Worm (Caenorhabditis elegans) whole organism, young adult: ENCODE results near the gene nhr-202.

Experiments used
- F52B5.7 ChIP-seq: sonication (generic microtip); optimal IDR thresholded peaks from 2 replicates; lab custom pipeline; 2016; ENCODE audit warnings: mild to moderate bottlenecking, missing genetic modification characterization, missing compliant biosample characterization
- Y79H2A.3 ChIP-seq: fragments of 200-800 bp; sonication (Bioruptor generic); conservative IDR thresholded peaks from 2 replicates; pipeline ENCODE4 v1.3.6; 2022; ENCODE audit warnings: missing genetic modification reagents, missing genetic modification characterization, missing compliant biosample characterization
- ceh-91 ChIP-seq: fragments of 200-800 bp; sonication (Bioruptor generic); IDR thresholded peaks from 2 replicates; pipeline ENCODE4 v1.3.6; 2022; ENCODE audit warnings: missing genetic modification reagents, missing genetic modification characterization, missing compliant biosample characterization
- chd-7 ChIP-seq: sonication (generic microtip); optimal IDR thresholded peaks from 2 replicates; lab custom pipeline; 2016; ENCODE audit warnings: mild to moderate bottlenecking, missing genetic modification characterization, moderate library complexity, missing compliant biosample characterization
- egl-44 ChIP-seq: fragments of 200-800 bp; sonication (Bioruptor generic); IDR thresholded peaks from 2 replicates; pipeline ENCODE4 v1.3.6; 2022; ENCODE audit warnings: missing genetic modification reagents, missing genetic modification characterization, missing compliant biosample characterization
- hmg-20 ChIP-seq: fragments of 200-800 bp; sonication (Bioruptor generic); IDR thresholded peaks from 2 replicates; pipeline ENCODE4 v1.3.6; 2022; ENCODE audit warnings: missing genetic modification reagents, missing genetic modification characterization, missing compliant biosample characterization
- hsf-1 ChIP-seq: fragments of 200-800 bp; sonication (Bioruptor generic); IDR thresholded peaks from 2 replicates; pipeline ENCODE4 v1.3.6; 2022; ENCODE audit warnings: missing genetic modification reagents, missing genetic modification characterization, missing compliant biosample characterization
- repo-1 ChIP-seq: sonication (generic microtip); optimal IDR thresholded peaks from 2 replicates; lab custom pipeline; 2017; ENCODE audit warnings: mild to moderate bottlenecking, missing genetic modification characterization, missing compliant biosample characterization
- snpc-4 ChIP-seq, 5 experiments: fragments of 150-350 bp in 1 of 5; sonication (generic microtip) in 4 of 5; optimal IDR thresholded peaks; 2 replicates each; lab custom pipeline; 2014 to 2018; ENCODE audit warnings: missing genetic modification characterization in 5 of 5, missing biosample characterization in 3 of 5, antibody characterized with exemption in 2 of 5, mild to moderate bottlenecking in 2 of 5, missing compliant biosample characterization in 2 of 5, missing genotype in 2 of 5, moderate library complexity in 2 of 5, missing genetic modification reagents in 1 of 5
- tbx-9 ChIP-seq: sonication (generic microtip); optimal IDR thresholded peaks from 2 replicates; lab custom pipeline; 2016; ENCODE audit warnings: borderline replicate concordance, missing genetic modification characterization, inconsistent platforms, missing compliant biosample characterization
- unc-130 ChIP-seq: sonication (generic microtip); optimal IDR thresholded peaks from 2 replicates; lab custom pipeline; 2016; ENCODE audit warnings: missing genetic modification reagents, missing genetic modification characterization, missing compliant biosample characterization
- unc-62 ChIP-seq: fragments of 150-350 bp; optimal IDR thresholded peaks from 2 replicates; lab custom pipeline; 2014; ENCODE audit warnings: missing biosample characterization, missing genetic modification reagents, missing genetic modification characterization
- ztf-28 ChIP-seq: fragments of 200-800 bp; sonication (Bioruptor generic); IDR thresholded peaks from 2 replicates; pipeline ENCODE4 v1.3.6; 2022; ENCODE audit warnings: missing genetic modification reagents, missing genetic modification characterization, missing compliant biosample characterization

DNA sequence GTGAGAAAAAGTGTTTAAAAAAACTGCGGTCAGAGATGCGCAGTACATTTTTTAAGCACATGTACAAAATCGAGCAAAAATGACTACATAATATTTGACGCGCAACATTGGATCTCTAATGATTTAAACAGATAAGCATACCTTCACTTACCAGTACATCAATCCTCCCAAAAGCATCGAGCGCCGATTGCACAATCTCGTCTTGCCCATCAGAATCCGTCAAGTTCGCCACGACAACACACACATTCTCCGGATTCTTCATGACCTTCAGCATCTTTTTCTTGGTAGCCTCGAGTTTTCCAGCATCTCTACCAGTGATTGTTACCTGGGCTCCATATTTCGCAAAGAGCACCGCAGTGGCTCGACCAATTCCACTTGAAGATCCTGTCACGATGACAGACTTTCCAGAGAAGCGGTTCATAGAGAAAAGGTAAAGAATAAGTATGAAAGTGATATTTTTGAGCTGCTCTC is 40.5 kb downstream of the nhr-202 start, which contains the start of gene T01G6.10:
- TF ChIP-seq repo-1: no peak
- TF ChIP-seq unc-62 (GFP tag; lab: Kevin White, UChicago): no peak
- TF ChIP-seq ztf-28 (GFP tag; lab: Robert Waterston, UW): no peak
- TF ChIP-seq chd-7 (tag; lab: Kevin White, UChicago): no peak
- TF ChIP-seq unc-130 (GFP tag; lab: Kevin White, UChicago): no peak
- TF ChIP-seq ceh-91 (GFP tag; lab: Robert Waterston, UW): no peak
- no peak for TF ChIP-seq Y79H2A.3 (GFP tag; lab: Robert Waterston, UW)
- no peak for TF ChIP-seq egl-44
- TF ChIP-seq snpc-4 (GFP tag; optimal IDR thresholded peaks at IDR 0.05; lab: Kevin White, UChicago): no peak
- TF ChIP-seq snpc-4 (tag; optimal IDR thresholded peaks at IDR 0.05; lab: Kevin White, UChicago): no peak
- TF ChIP-seq hmg-20 (GFP tag; lab: Robert Waterston, UW): no peak
- TF ChIP-seq hsf-1 (GFP tag; lab: Robert Waterston, UW): no peak
- no peak for TF ChIP-seq tbx-9 (tag; lab: Kevin White, UChicago)
- TF ChIP-seq F52B5.7 (tag; lab: Kevin White, UChicago): no peak
